Worm (Caenorhabditis elegans): ENCODE measurements around the gene rpia-1.

rpia-1 gene

ce11 chrIII:7159246-7159645 lies 36.3 kb downstream of the rpia-1 start:
- TF ChIP-seq hlh-30 (tag; optimal IDR thresholded peaks at IDR 0.05; ENCODE audit: insufficient read depth) (no peak), ceh-2 (tag; optimal IDR thresholded peaks at IDR 0.05) (no peak), ttx-3 (tag; optimal IDR thresholded peaks at IDR 0.05) (no peak), ets-4 (tag; optimal IDR thresholded peaks at IDR 0.05) (no peak), tbx-2 (tag; optimal IDR thresholded peaks at IDR 0.05) (no peak), unc-42 (tag; optimal IDR thresholded peaks at IDR 0.05) (no peak), fkh-6 (tag; optimal IDR thresholded peaks at IDR 0.05) (no peak), nfya-1 (tag; optimal IDR thresholded peaks at IDR 0.05) (no peak), C38D4.7 (GFP tag; optimal IDR thresholded peaks at IDR 0.05) (no peak), sox-2 (GFP tag; IDR thresholded peaks at IDR 0.05) (no peak), Y22D7AL.16 (tag; optimal IDR thresholded peaks at IDR 0.05) (no peak), C08G9.2 (tag; optimal IDR thresholded peaks at IDR 0.05) (no peak), madf-2 (tag; optimal IDR thresholded peaks at IDR 0.05) (no peak), K02D7.2 (tag; optimal IDR thresholded peaks at IDR 0.05) (no peak), unc-3 (GFP tag; conservative IDR thresholded peaks at IDR 0.05) (no peak), unc-3 (tag; optimal IDR thresholded peaks at IDR 0.05) (no peak), ceh-24 (tag; optimal IDR thresholded peaks at IDR 0.05) (no peak), npax-4 (tag; optimal IDR thresholded peaks at IDR 0.05) (no peak), elt-4 (tag; optimal IDR thresholded peaks at IDR 0.05) (no peak)

- TF ChIP-seq elt-2 (tag; optimal IDR thresholded peaks at IDR 0.05) (no peak), ceh-30 (tag; optimal IDR thresholded peaks at IDR 0.05) (no peak), lin-11 (tag; optimal IDR thresholded peaks at IDR 0.05) (no peak), eyg-1 (tag; optimal IDR thresholded peaks at IDR 0.05) (no peak), pat-9 (tag; optimal IDR thresholded peaks at IDR 0.05) (no peak), ceh-22 (tag; optimal IDR thresholded peaks at IDR 0.05) (no peak), npax-4 (tag; optimal IDR thresholded peaks at IDR 0.05) (no peak), sdc-2 (tag; optimal IDR thresholded peaks at IDR 0.05) (no peak), che-1 (tag; optimal IDR thresholded peaks at IDR 0.05) (no peak)
Observed at ce11 chrIII:7161055-7161454, 38.1 kb downstream of the rpia-1 start, which contains the start of gene rnp-7. TSS of gene rnp-7 (minus strand) at chrIII:7161155.

ce11 chrIII:7162065-7162762 lies 39.3 kb downstream of the rpia-1 start, which contains the start of the genes syf-2 and K04G7.1:
TSS of gene syf-2 (minus strand) at chrIII:7162115.
TSS of gene K04G7.1 (plus strand) at chrIII:7162712.
- peak; percentile 64 for TF ChIP-seq unc-42 (tag; optimal IDR thresholded peaks at IDR 0.05)
- peak; percentile 25 for TF ChIP-seq ztf-16 (tag; optimal IDR thresholded peaks at IDR 0.05)
- no peak for TF ChIP-seq ahr-1 (tag; optimal IDR thresholded peaks at IDR 0.05)
- no peak for TF ChIP-seq hlh-15 (tag; optimal IDR thresholded peaks at IDR 0.05)
- no peak for TF ChIP-seq zip-5 (tag; optimal IDR thresholded peaks at IDR 0.05)
- no peak for TF ChIP-seq fax-1 (tag; optimal IDR thresholded peaks at IDR 0.05)
- no peak for TF ChIP-seq pag-3 (tag; optimal IDR thresholded peaks at IDR 0.05; ENCODE audit: borderline replicate concordance)
- no peak for TF ChIP-seq sox-2 (GFP tag; IDR thresholded peaks at IDR 0.05)
- TF ChIP-seq T23F11.4 (GFP tag; optimal IDR thresholded peaks at IDR 0.05), result no peak
- TF ChIP-seq hlh-30 (tag; optimal IDR thresholded peaks at IDR 0.05; ENCODE audit: insufficient read depth), result peak; percentile 70
- TF ChIP-seq ceh-18 (tag; optimal IDR thresholded peaks at IDR 0.05), result peak; percentile 26
- no peak for TF ChIP-seq ceh-9 (tag; optimal IDR thresholded peaks at IDR 0.05)
- TF ChIP-seq ceh-24 (tag; optimal IDR thresholded peaks at IDR 0.05), result no peak
- TF ChIP-seq K09A11.1 (tag; optimal IDR thresholded peaks at IDR 0.05; ENCODE audit: insufficient read depth), result peak; percentile 42
- no peak for TF ChIP-seq pat-9 (tag; optimal IDR thresholded peaks at IDR 0.05)
- TF ChIP-seq pax-1 (tag; optimal IDR thresholded peaks at IDR 0.05), result no peak
- TF ChIP-seq ref-2 (tag; optimal IDR thresholded peaks at IDR 0.05), result peak; percentile 28
- no peak for TF ChIP-seq lim-6 (tag; optimal IDR thresholded peaks at IDR 0.05)
- TF ChIP-seq ama-1 (optimal IDR thresholded peaks at IDR 0.05), result no peak
- TF ChIP-seq ceh-22 (tag; optimal IDR thresholded peaks at IDR 0.05), result no peak
- peak; percentile 71 for TF ChIP-seq ceh-31 (tag; optimal IDR thresholded peaks at IDR 0.05)
- peak; percentile 5 for TF ChIP-seq pros-1 (tag; optimal IDR thresholded peaks at IDR 0.05)
- peak; percentile 57 for TF ChIP-seq ceh-34 (tag; optimal IDR thresholded peaks at IDR 0.05)
- peak; percentile 72 for TF ChIP-seq tbx-2 (tag; optimal IDR thresholded peaks at IDR 0.05)
- peak; percentile 70 for TF ChIP-seq elt-2 (tag; optimal IDR thresholded peaks at IDR 0.05)
- peak; percentile 53 for TF ChIP-seq dve-1 (tag; optimal IDR thresholded peaks at IDR 0.05)
- peak; percentile 78 for TF ChIP-seq nfya-1 (tag; optimal IDR thresholded peaks at IDR 0.05)
- TF ChIP-seq syd-9 (tag; optimal IDR thresholded peaks at IDR 0.05), result no peak
- TF ChIP-seq unc-55 (GFP tag; optimal IDR thresholded peaks at IDR 0.05), result peak; percentile 76
- peak; percentile 8 for TF ChIP-seq ceh-48 (tag; optimal IDR thresholded peaks at IDR 0.05)
- peak; percentile 68 for TF ChIP-seq ceh-14 (tag; optimal IDR thresholded peaks at IDR 0.05)

All from whole organism, late embryonic.